Fruit fly (Drosophila melanogaster) whole organism, wandering third instar larva: ENCODE data around the gene Rab9.

Experiments used
- Jra ChIP-seq: sonication (Bioruptor generic); optimal IDR thresholded peaks from 2 replicates; lab custom pipeline; 2016; ENCODE audit warnings: missing biosample characterization, missing genetic modification characterization
- dmrt93B ChIP-seq: fragments of 200-800 bp; sonication (Bioruptor generic); optimal IDR thresholded peaks from 2 replicates; lab custom pipeline; 2018; ENCODE audit warnings: missing biosample characterization, mild to moderate bottlenecking, missing genetic modification characterization

dm6 chr2L:19397617-19398316, 34.6 kb upstream of the Rab9 start:
- TF ChIP-seq Jra (GFP tag; lab: Kevin White, UChicago) (no peak), dmrt93B (GFP tag; lab: Kevin White, UChicago) (peak; percentile 37)
